Fruit fly (Drosophila melanogaster) whole organism, embryonic: ENCODE data around the gene CG32371.

ENCODE experiments used
- CG11085 ChIP-seq: fragments of 200-800 bp; sonication (Bioruptor generic); IDR thresholded peaks from 2 replicates; pipeline ENCODE4 v1.3.6; 2022; ENCODE audit warnings: missing biosample characterization, missing genetic modification characterization
- CG11247 ChIP-seq: fragments of 200-800 bp; sonication (Bioruptor generic); IDR thresholded peaks from 2 replicates; pipeline ENCODE4 v1.3.6; 2022; ENCODE audit warnings: missing biosample characterization, missing genetic modification characterization
- CG11504 ChIP-seq: fragments of 200-800 bp; sonication (Bioruptor generic); optimal IDR thresholded peaks from 3 replicates; lab custom pipeline; 2019; ENCODE audit warnings: missing biosample characterization, mild to moderate bottlenecking, missing genetic modification characterization, moderate library complexity
- CG13424 ChIP-seq: fragments of 200-800 bp; sonication (Bioruptor generic); optimal IDR thresholded peaks from 2 replicates; lab custom pipeline; 2019; ENCODE audit warnings: missing biosample characterization, mild to moderate bottlenecking, missing genetic modification characterization, moderate library complexity
- CG13624 ChIP-seq: fragments of 200-800 bp; sonication (Bioruptor generic); optimal IDR thresholded peaks from 2 replicates; lab custom pipeline; 2016; ENCODE audit warnings: missing biosample characterization, missing genetic modification characterization
- CG15073 ChIP-seq: fragments of 200-800 bp; sonication (Bioruptor generic); optimal IDR thresholded peaks from 2 replicates; lab custom pipeline; 2016; ENCODE audit warnings: missing biosample characterization, missing genetic modification characterization
- CG18599 ChIP-seq: fragments of 200-800 bp; sonication (Bioruptor generic); optimal IDR thresholded peaks from 3 replicates; lab custom pipeline; 2017; ENCODE audit warnings: missing biosample characterization, missing genetic modification characterization, mild to moderate bottlenecking, moderate library complexity, missing genetic modification reagents
- CG34422 ChIP-seq: fragments of 200-800 bp; sonication (Bioruptor generic); IDR thresholded peaks from 3 replicates; pipeline ENCODE4 v1.3.6; 2022; ENCODE audit warnings: missing biosample characterization, missing genetic modification characterization
- CG3726 ChIP-seq: fragments of 200-800 bp; sonication (Bioruptor generic); IDR thresholded peaks from 3 replicates; pipeline ENCODE4, ENCODE4 v1.3.6; 2022; ENCODE audit warnings: missing biosample characterization, missing genetic modification characterization
- CG4328 ChIP-seq: fragments of 200-800 bp; sonication (Bioruptor generic); optimal IDR thresholded peaks from 3 replicates; lab custom pipeline; 2017; ENCODE audit warnings: missing biosample characterization, missing genetic modification reagents, missing genetic modification characterization
- CG4424 ChIP-seq: fragments of 200-800 bp; sonication (Bioruptor generic); optimal IDR thresholded peaks from 3 replicates; lab custom pipeline; 2016; ENCODE audit warnings: missing biosample characterization, missing genetic modification characterization
- CG5953 ChIP-seq: fragments of 200-800 bp; sonication (Bioruptor generic); IDR thresholded peaks from 2 replicates; pipeline ENCODE4 v1.3.6; 2022; ENCODE audit warnings: missing biosample characterization, missing genetic modification characterization
- CG8359 ChIP-seq: fragments of 200-800 bp; sonication (Bioruptor generic); optimal IDR thresholded peaks from 2 replicates; lab custom pipeline; 2017; ENCODE audit warnings: missing biosample characterization, mild to moderate bottlenecking, missing genetic modification characterization, borderline replicate concordance
- CG8765 ChIP-seq: fragments of 200-800 bp; sonication (Bioruptor generic); IDR thresholded peaks from 2 replicates; pipeline ENCODE4 v1.3.6; 2022; ENCODE audit warnings: missing biosample characterization, missing genetic modification characterization
- CG9437 ChIP-seq: fragments of 200-800 bp; sonication (Bioruptor generic); optimal IDR thresholded peaks from 2 replicates; lab custom pipeline; 2018; ENCODE audit warnings: missing biosample characterization, mild to moderate bottlenecking, missing genetic modification characterization
- CG9876 ChIP-seq: fragments of 200-800 bp; sonication (Bioruptor generic); optimal IDR thresholded peaks from 2 replicates; lab custom pipeline; 2016; ENCODE audit warnings: missing biosample characterization, missing genetic modification characterization
- Chrac-16 ChIP-seq: fragments of 200-800 bp; sonication (Bioruptor generic); optimal IDR thresholded peaks from 3 replicates; lab custom pipeline; 2016; ENCODE audit warnings: missing biosample characterization, missing genetic modification characterization
- D ChIP-seq, 2 experiments: fragments of 200-800 bp in 1 of 2; fragments of >200 bp in 1 of 2; sonication (Bioruptor generic) in 1 of 2; optimal IDR thresholded peaks; 2 replicates in 1 of 2; 3 replicates in 1 of 2; lab custom pipeline; 2017; ENCODE audit warnings: mild to moderate bottlenecking in 1 of 2, missing biosample characterization in 1 of 2, missing genetic modification characterization in 1 of 2, missing genetic modification reagents in 1 of 2
- Dek ChIP-seq: fragments of 200-800 bp; sonication (Bioruptor generic); optimal IDR thresholded peaks from 3 replicates; lab custom pipeline; 2019; ENCODE audit warnings: missing biosample characterization, mild to moderate bottlenecking, missing genetic modification characterization, moderate library complexity
- Dll ChIP-seq: fragments of 200-800 bp; sonication (Bioruptor generic); IDR thresholded peaks from 4 replicates; pipeline ENCODE4 v1.3.6; 2022; ENCODE audit warnings: missing biosample characterization, missing genetic modification characterization; ENCODE audit not compliant: partially characterized antibody
- Eip74EF ChIP-seq, 2 experiments: fragments of 200-800 bp in 1 of 2; fragments of >200 bp in 1 of 2; sonication (Bioruptor generic) in 1 of 2; optimal IDR thresholded peaks; 2 replicates each; lab custom pipeline; 2017 to 2019; ENCODE audit warnings: missing biosample characterization in 2 of 2, missing genetic modification characterization in 2 of 2, mild to moderate bottlenecking in 1 of 2, moderate library complexity in 1 of 2
- Elba2 ChIP-seq: fragments of 200-800 bp; sonication (Bioruptor generic); optimal IDR thresholded peaks from 3 replicates; lab custom pipeline; 2016; ENCODE audit warnings: missing biosample characterization, missing genetic modification characterization
- Fer1 ChIP-seq: fragments of 200-800 bp; sonication (Bioruptor generic); optimal IDR thresholded peaks from 2 replicates; lab custom pipeline; 2017; ENCODE audit warnings: missing biosample characterization, mild to moderate bottlenecking, missing genetic modification characterization
- H15 ChIP-seq: fragments of 200-800 bp; sonication (Bioruptor generic); IDR thresholded peaks from 3 replicates; pipeline ENCODE4 v1.3.6; 2022; ENCODE audit warnings: missing biosample characterization, missing genetic modification characterization
- HHEX ChIP-seq: fragments of 200-800 bp; sonication (Bioruptor generic); optimal IDR thresholded peaks from 3 replicates; lab custom pipeline; 2017; ENCODE audit warnings: missing biosample characterization, mild to moderate bottlenecking, missing genetic modification characterization, missing genetic modification reagents
- Meics ChIP-seq: fragments of 200-800 bp; sonication (Bioruptor generic); optimal IDR thresholded peaks from 2 replicates; lab custom pipeline; 2017; ENCODE audit warnings: missing biosample characterization, mild to moderate bottlenecking, missing genetic modification characterization
- Oli ChIP-seq: fragments of 200-800 bp; sonication (Bioruptor generic); optimal IDR thresholded peaks from 2 replicates; lab custom pipeline; 2018; ENCODE audit warnings: missing biosample characterization, mild to moderate bottlenecking, missing genetic modification characterization, moderate library complexity
- PHDP ChIP-seq: fragments of 200-800 bp; sonication (Bioruptor generic); optimal IDR thresholded peaks from 3 replicates; lab custom pipeline; 2018; ENCODE audit warnings: missing biosample characterization, mild to moderate bottlenecking, missing genetic modification characterization, moderate library complexity
- Spps ChIP-seq: fragments of 200-800 bp; sonication (Bioruptor generic); optimal IDR thresholded peaks from 2 replicates; lab custom pipeline; 2018; ENCODE audit warnings: missing biosample characterization, mild to moderate bottlenecking, missing genetic modification characterization
- Xrp1 ChIP-seq: fragments of 200-800 bp; sonication (Bioruptor generic); IDR thresholded peaks from 2 replicates; pipeline ENCODE4 v1.3.6; 2022; ENCODE audit warnings: missing biosample characterization, missing genetic modification characterization
- amos ChIP-seq: fragments of 200-800 bp; sonication (Bioruptor generic); IDR thresholded peaks from 2 replicates; pipeline ENCODE4 v1.3.6; 2022; ENCODE audit warnings: missing biosample characterization, missing genetic modification characterization; ENCODE audit not compliant: partially characterized antibody
- ato ChIP-seq: fragments of 200-800 bp; sonication (Bioruptor generic); IDR thresholded peaks from 2 replicates; pipeline ENCODE4 v1.3.6; 2022; ENCODE audit warnings: missing biosample characterization, missing genetic modification characterization; ENCODE audit not compliant: partially characterized antibody
- cg ChIP-seq: fragments of 200-800 bp; sonication (Bioruptor generic); optimal IDR thresholded peaks from 3 replicates; lab custom pipeline; 2019; ENCODE audit warnings: missing biosample characterization, mild to moderate bottlenecking, missing genetic modification characterization, moderate library complexity
- chinmo ChIP-seq: fragments of 200-800 bp; sonication (Bioruptor generic); IDR thresholded peaks from 4 replicates; pipeline ENCODE4 v1.3.6; 2022; ENCODE audit warnings: missing biosample characterization, missing genetic modification characterization; ENCODE audit not compliant: partially characterized antibody
- ci ChIP-seq: fragments of 200-800 bp; sonication (Bioruptor generic); IDR thresholded peaks from 3 replicates; pipeline ENCODE4 v1.3.6; 2022; ENCODE audit warnings: missing biosample characterization, missing genetic modification characterization
- crol ChIP-seq: fragments of 200-800 bp; sonication (Bioruptor generic); IDR thresholded peaks from 2 replicates; pipeline ENCODE4 v1.3.6; 2022; ENCODE audit warnings: missing biosample characterization, missing genetic modification characterization
- eve ChIP-seq, 2 experiments: fragments of >200 bp; optimal IDR thresholded peaks; 2 replicates each; lab custom pipeline; 2017; ENCODE audit warnings: missing biosample characterization in 2 of 2, missing genetic modification characterization in 2 of 2
- exex ChIP-seq: fragments of 200-800 bp; sonication (Bioruptor generic); optimal IDR thresholded peaks from 4 replicates; lab custom pipeline; 2018; ENCODE audit warnings: missing biosample characterization, mild to moderate bottlenecking, missing genetic modification characterization, moderate library complexity
- hbn ChIP-seq: fragments of 200-800 bp; sonication (Bioruptor generic); IDR thresholded peaks from 2 replicates; pipeline ENCODE4 v1.3.6; 2022; ENCODE audit warnings: missing biosample characterization, missing genetic modification characterization; ENCODE audit not compliant: partially characterized antibody
- pros ChIP-seq: fragments of 200-800 bp; sonication (Bioruptor generic); optimal IDR thresholded peaks from 3 replicates; lab custom pipeline; 2019; ENCODE audit warnings: missing biosample characterization, mild to moderate bottlenecking, missing genetic modification characterization, moderate library complexity
- schlank ChIP-seq: fragments of 200-800 bp; sonication (Bioruptor generic); optimal IDR thresholded peaks from 2 replicates; lab custom pipeline; 2018; ENCODE audit warnings: missing biosample characterization, mild to moderate bottlenecking, missing genetic modification characterization
- sens ChIP-seq: fragments of 200-800 bp; sonication (Bioruptor generic); peaks from one replicate; lab custom pipeline; 2016; ENCODE audit warnings: missing biosample characterization, missing genetic modification characterization
- seq ChIP-seq: fragments of 200-800 bp; sonication (Bioruptor generic); IDR thresholded peaks from 2 replicates; pipeline ENCODE4 v1.3.6; 2022; ENCODE audit warnings: missing biosample characterization, missing genetic modification characterization
- stwl ChIP-seq: fragments of 200-800 bp; sonication (Bioruptor generic); optimal IDR thresholded peaks from 3 replicates; lab custom pipeline; 2018; ENCODE audit warnings: missing biosample characterization, mild to moderate bottlenecking, missing genetic modification characterization, moderate library complexity
- zfh2 ChIP-seq: fragments of 200-800 bp; sonication (Bioruptor generic); optimal IDR thresholded peaks from 2 replicates; lab custom pipeline; 2016; ENCODE audit warnings: missing biosample characterization, missing genetic modification characterization

Gene CG32371

dm6 chr3L:7782051-7782682 is 14.0 kb upstream of the CG32371 start (continued):
- TF ChIP-seq D (optimal IDR thresholded peaks at IDR 0.05; lab: Kevin White, UChicago) (no peak), D (GFP tag; optimal IDR thresholded peaks at IDR 0.05; lab: Kevin White, UChicago) (no peak), seq (GFP tag; lab: Robert Waterston, UW) (peak; percentile 24; the same call in 1 of the 2 replicates), Fer1 (peak; percentile 66), CG11085 (GFP tag; lab: Robert Waterston, UW) (no peak), CG13424 (tag; lab: Kevin White, UChicago) (peak; percentile 24), Dek (tag; lab: Kevin White, UChicago) (peak; percentile 16), exex (tag; lab: Kevin White, UChicago) (peak; percentile 94), Chrac-16 (GFP tag; lab: Kevin White, UChicago) (no peak), CG8765 (GFP tag; lab: Robert Waterston, UW) (no peak), PHDP (tag; lab: Kevin White, UChicago) (peak; percentile 67), Eip74EF (GFP tag; optimal IDR thresholded peaks at IDR 0.05; lab: Kevin White, UChicago) (peak in 1 of 2 experiments; percentile 25), CG5953 (0 out of 2 replicates have a peak, but pooled peaks have one; percentile 36), H15 (GFP tag; lab: Robert Waterston, UW) (no peak)

- TF ChIP-seq CG18599 (GFP tag; lab: Kevin White, UChicago) = no peak
- peak; percentile 43; the same call in 1 of the 4 replicates for TF ChIP-seq Dll (GFP tag; lab: Robert Waterston, UW)
- TF ChIP-seq CG34422 (GFP tag; lab: Robert Waterston, UW) = no peak
- TF ChIP-seq CG13624 (GFP tag; lab: Kevin White, UChicago) = no peak
- TF ChIP-seq CG3726 (GFP tag; lab: Robert Waterston, UW) = no peak
- TF ChIP-seq Elba2 (GFP tag; lab: Kevin White, UChicago) = no peak
- no peak for TF ChIP-seq Meics
- TF ChIP-seq CG9876 = no peak
- TF ChIP-seq CG11504 (tag; lab: Kevin White, UChicago) = peak; percentile 100
- TF ChIP-seq chinmo (GFP tag; lab: Robert Waterston, UW) = peak; percentile 90; the same call in 3 of the 4 replicates
- TF ChIP-seq sens (GFP tag; lab: Kevin White, UChicago) = peak; percentile 50
- no peak for TF ChIP-seq CG15073
- TF ChIP-seq crol (GFP tag; lab: Robert Waterston, UW) = peak; percentile 83
- no peak for TF ChIP-seq HHEX
- no peak for TF ChIP-seq CG11247 (GFP tag; lab: Robert Waterston, UW)
- no peak for TF ChIP-seq zfh2 (GFP tag; lab: Kevin White, UChicago)
- no peak for TF ChIP-seq CG4328 (GFP tag; lab: Kevin White, UChicago)
- TF ChIP-seq eve (GFP tag; optimal IDR thresholded peaks at IDR 0.05; lab: Kevin White, UChicago) = peak in 1 of 2 experiments; percentile 24
- TF ChIP-seq Spps (tag; lab: Kevin White, UChicago) = no peak
- TF ChIP-seq CG9437 (GFP tag; lab: Kevin White, UChicago) = peak; percentile 92
- no peak for TF ChIP-seq ci
- TF ChIP-seq CG4424 (GFP tag; lab: Kevin White, UChicago) = no peak
- no peak for TF ChIP-seq amos
- TF ChIP-seq pros (GFP tag; lab: Kevin White, UChicago) = peak; percentile 45
- no peak for TF ChIP-seq schlank (tag; lab: Kevin White, UChicago)
- peak; percentile 74 for TF ChIP-seq CG8359 (GFP tag; lab: Kevin White, UChicago)
- no peak for TF ChIP-seq Xrp1 (GFP tag; lab: Robert Waterston, UW)
- TF ChIP-seq ato (GFP tag; lab: Robert Waterston, UW) = no peak
- peak; percentile 30 for TF ChIP-seq cg (GFP tag; lab: Kevin White, UChicago)
- TF ChIP-seq hbn (GFP tag; lab: Robert Waterston, UW) = 0 out of 2 replicates have a peak, but pooled peaks have one; percentile 39
- no peak for TF ChIP-seq stwl (tag; lab: Kevin White, UChicago)
- no peak for TF ChIP-seq Oli (tag; lab: Kevin White, UChicago)
These were observed 13.3 kb upstream of the CG32371 start for dm6 chr3L:7781353-7782050.
